Worm (Caenorhabditis elegans) whole organism, L4 larva: ENCODE results near the gene F07G11.2.
"Not testable (repeated sequence)": the region's sequence is repeated elsewhere in the genome, so short reads cannot be mapped to it uniquely, and the experiment has no call there.

Experiments used
- ama-1 ChIP-seq: fragments of 150-350 bp; optimal IDR thresholded peaks from 2 replicates; lab custom pipeline; 2014; ENCODE audit warnings: inconsistent platforms, mixed read lengths
- mep-1 ChIP-seq: fragments of 150-350 bp; sonication (generic microtip); optimal IDR thresholded peaks from 3 replicates; lab custom pipeline; 2014; ENCODE audit warnings: missing biosample characterization, missing genetic modification characterization
- nhr-6 ChIP-seq: fragments of 150-350 bp; optimal IDR thresholded peaks from 2 replicates; lab custom pipeline; 2014; ENCODE audit warnings: missing biosample characterization, missing genetic modification characterization
- pqm-1 ChIP-seq: sonication (generic microtip); optimal IDR thresholded peaks from 2 replicates; lab custom pipeline; 2017; ENCODE audit warnings: missing biosample characterization, missing genetic modification characterization
- unc-39 ChIP-seq: sonication (generic microtip); optimal IDR thresholded peaks from 2 replicates; lab custom pipeline; 2017; ENCODE audit warnings: missing biosample characterization, missing genetic modification characterization
- zip-11 ChIP-seq: fragments of 200-800 bp; sonication (Bioruptor generic); IDR thresholded peaks from 2 replicates; pipeline ENCODE4 v1.3.6; 2022; ENCODE audit warnings: missing genetic modification characterization, missing compliant biosample characterization

- not testable (repeated sequence) for TF ChIP-seq nhr-6 (tag; lab: Kevin White, UChicago); zip-11 (GFP tag; lab: Robert Waterston, UW); mep-1; pqm-1 (tag; lab: Kevin White, UChicago); ama-1 (lab: Kevin White, UChicago); unc-39
Observed at ce11 chrV:7337218-7337617, 32.6 kb downstream of the F07G11.2 start, which contains the start of gene F10G2.7.
